Fruit fly (Drosophila melanogaster) whole organism, embryonic: ENCODE data around the gene phr6-4.

Source experiments
- Aef1 ChIP-seq: fragments of 200-800 bp; sonication (Bioruptor generic); IDR thresholded peaks from 3 replicates; pipeline ENCODE4 v1.3.6; 2022; ENCODE audit warnings: missing biosample characterization, missing genetic modification characterization
- Bgb ChIP-seq: fragments of 200-800 bp; sonication (Bioruptor generic); IDR thresholded peaks from 2 replicates; pipeline ENCODE4 v1.3.6; 2022; ENCODE audit warnings: missing biosample characterization, missing genetic modification characterization; ENCODE audit not compliant: partially characterized antibody
- CG10274 ChIP-seq: fragments of 200-800 bp; sonication (Bioruptor generic); optimal IDR thresholded peaks from 3 replicates; lab custom pipeline; 2017; ENCODE audit warnings: missing biosample characterization, mild to moderate bottlenecking, missing genetic modification characterization
- CG10959 ChIP-seq: fragments of 200-800 bp; sonication (Bioruptor generic); IDR thresholded peaks from 2 replicates; pipeline ENCODE4 v1.3.6; 2022; ENCODE audit warnings: missing biosample characterization, missing genetic modification characterization
- CG12219 ChIP-seq: fragments of 200-800 bp; sonication (Bioruptor generic); optimal IDR thresholded peaks from 3 replicates; lab custom pipeline; 2018; ENCODE audit warnings: missing biosample characterization, mild to moderate bottlenecking, missing genetic modification characterization
- CG12299 ChIP-seq: fragments of 200-800 bp; sonication (Bioruptor generic); optimal IDR thresholded peaks from 2 replicates; lab custom pipeline; 2018; ENCODE audit warnings: missing biosample characterization, mild to moderate bottlenecking, missing genetic modification characterization
- CG13775 ChIP-seq: fragments of 200-800 bp; sonication (Bioruptor generic); optimal IDR thresholded peaks from 3 replicates; lab custom pipeline; 2017; ENCODE audit warnings: missing biosample characterization, mild to moderate bottlenecking, missing genetic modification characterization
- CG14441 ChIP-seq: fragments of 200-800 bp; sonication (Bioruptor generic); IDR thresholded peaks from 2 replicates; pipeline ENCODE4 v1.3.6; 2022; ENCODE audit warnings: missing biosample characterization, missing genetic modification characterization
- CG14667 ChIP-seq: fragments of 200-800 bp; sonication (Bioruptor generic); IDR thresholded peaks from 2 replicates; pipeline ENCODE4 v1.3.6; 2022; ENCODE audit warnings: missing biosample characterization, missing genetic modification characterization
- CG14860 ChIP-seq: fragments of 200-800 bp; sonication (Bioruptor generic); IDR thresholded peaks from 3 replicates; pipeline ENCODE4 v1.3.6; 2022; ENCODE audit warnings: missing biosample characterization, missing genetic modification characterization; ENCODE audit not compliant: partially characterized antibody
- CG33213 ChIP-seq: fragments of 200-800 bp; sonication (Bioruptor generic); optimal IDR thresholded peaks from 3 replicates; lab custom pipeline; 2016; ENCODE audit warnings: missing biosample characterization, missing genetic modification characterization
- CG3847 ChIP-seq: fragments of 200-800 bp; sonication (Bioruptor generic); IDR thresholded peaks from 2 replicates; pipeline ENCODE4 v1.3.6; 2022; ENCODE audit warnings: missing biosample characterization, missing genetic modification characterization
- CG6689 ChIP-seq: fragments of 200-800 bp; sonication (Bioruptor generic); IDR thresholded peaks from 2 replicates; pipeline ENCODE4 v1.3.6; 2022; ENCODE audit warnings: missing biosample characterization, missing genetic modification characterization
- CG6765 ChIP-seq: fragments of 200-800 bp; sonication (Bioruptor generic); optimal IDR thresholded peaks from 3 replicates; lab custom pipeline; 2017; ENCODE audit warnings: missing biosample characterization, mild to moderate bottlenecking, missing genetic modification characterization
- CG6791 ChIP-seq: fragments of 200-800 bp; sonication (Bioruptor generic); IDR thresholded peaks from 3 replicates; pipeline ENCODE4 v1.3.6; 2022; ENCODE audit warnings: missing biosample characterization, missing genetic modification characterization; ENCODE audit not compliant: partially characterized antibody
- CG7372 ChIP-seq: fragments of 200-800 bp; sonication (Bioruptor generic); IDR thresholded peaks from 2 replicates; pipeline ENCODE4 v1.3.6; 2022; ENCODE audit warnings: missing biosample characterization, missing genetic modification characterization
- CG7786 ChIP-seq: fragments of 200-800 bp; sonication (Bioruptor generic); optimal IDR thresholded peaks from 2 replicates; lab custom pipeline; 2016; ENCODE audit warnings: missing biosample characterization, missing genetic modification characterization
- CG8944 ChIP-seq: fragments of 200-800 bp; sonication (Bioruptor generic); optimal IDR thresholded peaks from 3 replicates; lab custom pipeline; 2016; ENCODE audit warnings: missing biosample characterization, missing genetic modification characterization
- CG9876 ChIP-seq: fragments of 200-800 bp; sonication (Bioruptor generic); optimal IDR thresholded peaks from 2 replicates; lab custom pipeline; 2016; ENCODE audit warnings: missing biosample characterization, missing genetic modification characterization
- Camta ChIP-seq: fragments of 200-800 bp; sonication (Bioruptor generic); optimal IDR thresholded peaks from 2 replicates; lab custom pipeline; 2016; ENCODE audit warnings: missing biosample characterization, missing genetic modification characterization
- Dbx ChIP-seq: fragments of 200-800 bp; sonication (Bioruptor generic); IDR thresholded peaks from 3 replicates; pipeline ENCODE4 v1.3.6; 2022; ENCODE audit warnings: missing biosample characterization, missing genetic modification characterization
- HLH4C ChIP-seq: fragments of 200-800 bp; sonication (Bioruptor generic); IDR thresholded peaks from 3 replicates; pipeline ENCODE4 v1.3.6; 2022; ENCODE audit warnings: missing biosample characterization, missing genetic modification characterization; ENCODE audit not compliant: partially characterized antibody
- HmgZ ChIP-seq: fragments of 200-800 bp; sonication (Bioruptor generic); optimal IDR thresholded peaks from 2 replicates; lab custom pipeline; 2018; ENCODE audit warnings: missing biosample characterization, mild to moderate bottlenecking, missing genetic modification characterization
- Hr51 ChIP-seq, 2 experiments: fragments of 200-800 bp; sonication (Bioruptor generic); optimal IDR thresholded peaks; 2 replicates in 1 of 2; 3 replicates in 1 of 2; lab custom pipeline; 2016 to 2018; ENCODE audit warnings: missing biosample characterization in 2 of 2, missing genetic modification characterization in 2 of 2, mild to moderate bottlenecking in 1 of 2, moderate library complexity in 1 of 2
- Lhr ChIP-seq: fragments of 200-800 bp; sonication (Bioruptor generic); optimal IDR thresholded peaks from 3 replicates; lab custom pipeline; 2017; ENCODE audit warnings: mild to moderate bottlenecking, missing biosample characterization, missing genetic modification reagents, missing genetic modification characterization
- Nf-YB ChIP-seq: fragments of 200-800 bp; sonication (Bioruptor generic); optimal IDR thresholded peaks from 3 replicates; lab custom pipeline; 2019; ENCODE audit warnings: missing biosample characterization, mild to moderate bottlenecking, missing genetic modification characterization, moderate library complexity
- Oaz ChIP-seq: fragments of 200-800 bp; sonication (Bioruptor generic); IDR thresholded peaks from 2 replicates; pipeline ENCODE4 v1.3.6; 2022; ENCODE audit warnings: missing biosample characterization, missing genetic modification characterization
- Stat92E ChIP-seq, 3 experiments: fragments of >200 bp in 2 of 3; fragments of 200-800 bp in 1 of 3; sonication (Bioruptor generic) in 1 of 3; optimal IDR thresholded peaks; 2 replicates each; lab custom pipeline; 2017 to 2019; ENCODE audit warnings: missing biosample characterization in 3 of 3, missing genetic modification characterization in 3 of 3, mild to moderate bottlenecking in 1 of 3, moderate library complexity in 1 of 3
- Taf1 ChIP-seq: fragments of 200-800 bp; sonication (Bioruptor generic); IDR thresholded peaks from 2 replicates; pipeline ENCODE4 v1.3.6; 2022; ENCODE audit warnings: missing biosample characterization, missing genetic modification characterization
- YL-1 ChIP-seq: fragments of 200-800 bp; sonication (Bioruptor generic); optimal IDR thresholded peaks from 3 replicates; lab custom pipeline; 2017; ENCODE audit warnings: missing biosample characterization, mild to moderate bottlenecking, missing genetic modification characterization
- chinmo ChIP-seq: fragments of 200-800 bp; sonication (Bioruptor generic); IDR thresholded peaks from 4 replicates; pipeline ENCODE4 v1.3.6; 2022; ENCODE audit warnings: missing biosample characterization, missing genetic modification characterization; ENCODE audit not compliant: partially characterized antibody
- corto ChIP-seq: fragments of 200-800 bp; sonication (Bioruptor generic); optimal IDR thresholded peaks from 2 replicates; lab custom pipeline; 2016; ENCODE audit warnings: missing biosample characterization, mild to moderate bottlenecking, missing genetic modification characterization, moderate library complexity
- dati ChIP-seq: fragments of 200-800 bp; sonication (Bioruptor generic); IDR thresholded peaks from 2 replicates; pipeline ENCODE4 v1.3.6; 2022; ENCODE audit warnings: missing biosample characterization, missing genetic modification characterization
- ems ChIP-seq: fragments of 200-800 bp; sonication (Bioruptor generic); optimal IDR thresholded peaks from 3 replicates; lab custom pipeline; 2016; ENCODE audit warnings: missing biosample characterization, missing genetic modification characterization
- esg ChIP-seq: fragments of 200-800 bp; sonication (Bioruptor generic); conservative IDR thresholded peaks from 2 replicates; pipeline ENCODE4 v1.3.6; 2022; ENCODE audit warnings: missing biosample characterization, missing genetic modification characterization
- ewg ChIP-seq: fragments of 200-800 bp; sonication (Bioruptor generic); optimal IDR thresholded peaks from 3 replicates; lab custom pipeline; 2017; ENCODE audit warnings: mild to moderate bottlenecking, missing biosample characterization, missing genetic modification reagents, missing genetic modification characterization
- fd102C ChIP-seq: fragments of 200-800 bp; sonication (Bioruptor generic); optimal IDR thresholded peaks from 2 replicates; lab custom pipeline; 2018; ENCODE audit warnings: missing biosample characterization, mild to moderate bottlenecking, missing genetic modification characterization, moderate library complexity
- gcm ChIP-seq: fragments of 200-800 bp; sonication (Bioruptor generic); optimal IDR thresholded peaks from 2 replicates; lab custom pipeline; 2019; ENCODE audit warnings: missing biosample characterization, mild to moderate bottlenecking, missing genetic modification characterization, moderate library complexity
- grn ChIP-seq: fragments of 200-800 bp; sonication (Bioruptor generic); optimal IDR thresholded peaks from 3 replicates; lab custom pipeline; 2017; ENCODE audit warnings: missing biosample characterization, missing genetic modification characterization
- gro ChIP-seq: fragments of 200-800 bp; sonication (Bioruptor generic); optimal IDR thresholded peaks from 2 replicates; lab custom pipeline; 2016; ENCODE audit warnings: missing biosample characterization, missing genetic modification characterization
- kay ChIP-seq: fragments of 200-800 bp; sonication (Bioruptor generic); optimal IDR thresholded peaks from 2 replicates; lab custom pipeline; 2016; ENCODE audit warnings: missing biosample characterization, missing genetic modification characterization
- luna ChIP-seq: fragments of 200-800 bp; sonication (Bioruptor generic); optimal IDR thresholded peaks from 2 replicates; lab custom pipeline; 2016; ENCODE audit warnings: missing biosample characterization, missing genetic modification characterization
- onecut ChIP-seq: fragments of 200-800 bp; sonication (Bioruptor generic); IDR thresholded peaks from 2 replicates; pipeline ENCODE4 v1.3.6; 2022; ENCODE audit warnings: missing biosample characterization, missing genetic modification characterization
- pita ChIP-seq: fragments of 200-800 bp; sonication (Bioruptor generic); optimal IDR thresholded peaks from 2 replicates; lab custom pipeline; 2017; ENCODE audit warnings: missing biosample characterization, mild to moderate bottlenecking, missing genetic modification characterization
- ro ChIP-seq: fragments of 200-800 bp; sonication (Bioruptor generic); IDR thresholded peaks from 2 replicates; pipeline ENCODE4 v1.3.6; 2022; ENCODE audit warnings: missing biosample characterization, missing genetic modification characterization
- seq ChIP-seq: fragments of 200-800 bp; sonication (Bioruptor generic); IDR thresholded peaks from 2 replicates; pipeline ENCODE4 v1.3.6; 2022; ENCODE audit warnings: missing biosample characterization, missing genetic modification characterization
- slbo ChIP-seq: fragments of 200-800 bp; sonication (Bioruptor generic); IDR thresholded peaks from 2 replicates; pipeline ENCODE4 v1.3.6; 2022; ENCODE audit warnings: missing biosample characterization, missing genetic modification characterization
- sob ChIP-seq: fragments of 200-800 bp; sonication (Bioruptor generic); IDR thresholded peaks from 2 replicates; pipeline ENCODE4 v1.3.6; 2022; ENCODE audit warnings: missing biosample characterization, missing genetic modification characterization
- tgo ChIP-seq: fragments of 200-800 bp; sonication (Bioruptor generic); IDR thresholded peaks from 3 replicates; pipeline ENCODE4 v1.3.6; 2022; ENCODE audit warnings: missing biosample characterization, missing genetic modification characterization
- twi ChIP-seq: fragments of 200-800 bp; optimal IDR thresholded peaks from 2 replicates; lab custom pipeline; 2019; ENCODE audit warnings: missing biosample characterization, mild to moderate bottlenecking, missing genetic modification characterization, moderate library complexity
- tx ChIP-seq: fragments of 200-800 bp; sonication (Bioruptor generic); optimal IDR thresholded peaks from 2 replicates; lab custom pipeline; 2016; ENCODE audit warnings: missing biosample characterization, missing genetic modification characterization

phr6-4 gene

DNA sequence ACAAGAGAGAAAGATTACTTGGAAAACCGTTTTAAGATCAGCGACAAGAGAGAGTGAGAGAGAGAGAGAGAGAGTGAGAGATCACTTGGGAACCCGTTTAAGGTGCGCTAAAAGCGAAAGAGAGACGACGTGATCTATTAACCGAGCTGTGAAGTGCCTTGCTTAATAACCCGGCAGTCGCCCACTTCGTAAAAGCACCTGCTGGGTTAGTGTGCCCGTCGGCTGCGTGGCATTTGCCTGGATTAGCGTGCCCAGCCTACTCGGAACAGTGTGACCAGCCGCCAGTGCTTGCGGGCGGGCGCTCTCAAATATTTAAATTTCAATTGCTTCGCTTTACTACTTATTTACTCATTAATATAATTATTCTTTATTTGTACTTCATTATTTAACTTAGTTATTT, 7.2 kb downstream of the phr6-4 start (continued):
- peak in 1 of 3 experiments; percentile 36 for TF ChIP-seq Stat92E (GFP tag; optimal IDR thresholded peaks at IDR 0.05; lab: Kevin White, UChicago)
- TF ChIP-seq Aef1 = no peak
- TF ChIP-seq CG14441 (GFP tag; lab: Robert Waterston, UW) = no peak
- no peak for TF ChIP-seq CG7786
- no peak for TF ChIP-seq chinmo (GFP tag; lab: Robert Waterston, UW)
- TF ChIP-seq grn (GFP tag; lab: Kevin White, UChicago) = no peak
- peak; percentile 92 for TF ChIP-seq CG33213
- no peak for TF ChIP-seq pita (GFP tag; lab: Kevin White, UChicago)
- TF ChIP-seq CG9876 = no peak
- no peak for TF ChIP-seq CG10959 (GFP tag; lab: Robert Waterston, UW)
- TF ChIP-seq twi = no peak
- no peak for TF ChIP-seq gcm
- TF ChIP-seq ems (GFP tag; lab: Kevin White, UChicago) = no peak
- no peak for TF ChIP-seq CG14860
- no peak for TF ChIP-seq sob (GFP tag; lab: Robert Waterston, UW)
- TF ChIP-seq CG3847 (GFP tag; lab: Robert Waterston, UW) = peak; percentile 72
- TF ChIP-seq CG6765 (GFP tag; lab: Kevin White, UChicago) = no peak
- peak; percentile 55 for TF ChIP-seq esg (GFP tag; lab: Robert Waterston, UW)
- TF ChIP-seq Camta = no peak
- TF ChIP-seq YL-1 (GFP tag; lab: Kevin White, UChicago) = peak; percentile 29
- no peak for TF ChIP-seq corto (GFP tag; lab: Kevin White, UChicago)
- no peak for TF ChIP-seq CG7372 (GFP tag; lab: Robert Waterston, UW)
- no peak for TF ChIP-seq seq (GFP tag; lab: Robert Waterston, UW)
- no peak for TF ChIP-seq dati (GFP tag; lab: Robert Waterston, UW)
- TF ChIP-seq CG12299 (tag; lab: Kevin White, UChicago) = no peak
- TF ChIP-seq Bgb = peak; percentile 65
- no peak for TF ChIP-seq CG8944 (GFP tag; lab: Kevin White, UChicago)
- no peak for TF ChIP-seq CG14667 (GFP tag; lab: Robert Waterston, UW)
- no peak for TF ChIP-seq fd102C (GFP tag; lab: Kevin White, UChicago)
- TF ChIP-seq CG6791 = peak; percentile 48; the same call in 2 of the 3 replicates
- TF ChIP-seq Dbx (GFP tag; lab: Robert Waterston, UW) = no peak
- no peak for TF ChIP-seq tx
- TF ChIP-seq HmgZ (tag; lab: Kevin White, UChicago) = no peak
- no peak for TF ChIP-seq CG12219 (GFP tag; lab: Kevin White, UChicago)
- TF ChIP-seq HLH4C (GFP tag; lab: Robert Waterston, UW) = no peak
- no peak for TF ChIP-seq CG13775
- TF ChIP-seq Hr51 (GFP tag; optimal IDR thresholded peaks at IDR 0.05; lab: Kevin White, UChicago) = no peak
- no peak for TF ChIP-seq Nf-YB (GFP tag; lab: Kevin White, UChicago)
- no peak for TF ChIP-seq CG10274 (GFP tag; lab: Kevin White, UChicago)
- no peak for TF ChIP-seq kay (GFP tag; lab: Kevin White, UChicago)
- TF ChIP-seq ro (GFP tag; lab: Robert Waterston, UW) = no peak
- no peak for TF ChIP-seq gro (GFP tag; lab: Kevin White, UChicago)
- TF ChIP-seq tgo (GFP tag; lab: Robert Waterston, UW) = no peak
- peak; percentile 98 for TF ChIP-seq Lhr
- peak; percentile 64 for TF ChIP-seq CG6689 (GFP tag; lab: Robert Waterston, UW)
- no peak for TF ChIP-seq ewg (GFP tag; lab: Kevin White, UChicago)
- no peak for TF ChIP-seq onecut (GFP tag; lab: Robert Waterston, UW)
- no peak for TF ChIP-seq luna (GFP tag; lab: Kevin White, UChicago)
- no peak for TF ChIP-seq Taf1
- TF ChIP-seq Oaz (GFP tag; lab: Robert Waterston, UW) = no peak
- no peak; the same call in 1 of the 2 replicates for TF ChIP-seq slbo (GFP tag; lab: Robert Waterston, UW)
